Worm (Caenorhabditis elegans) whole organism, L4/young adult: ENCODE results near the gene hpo-9.

Experiments used
- W03F9.2 ChIP-seq: fragments of 150-350 bp; optimal IDR thresholded peaks from 2 replicates; lab custom pipeline; 2014; ENCODE audit warnings: missing biosample characterization, missing genetic modification characterization
- dao-5 ChIP-seq: sonication (generic microtip); optimal IDR thresholded peaks from 2 replicates; lab custom pipeline; 2016; ENCODE audit warnings: missing genotype, missing genetic modification characterization, moderate library complexity, missing compliant biosample characterization

DNA sequence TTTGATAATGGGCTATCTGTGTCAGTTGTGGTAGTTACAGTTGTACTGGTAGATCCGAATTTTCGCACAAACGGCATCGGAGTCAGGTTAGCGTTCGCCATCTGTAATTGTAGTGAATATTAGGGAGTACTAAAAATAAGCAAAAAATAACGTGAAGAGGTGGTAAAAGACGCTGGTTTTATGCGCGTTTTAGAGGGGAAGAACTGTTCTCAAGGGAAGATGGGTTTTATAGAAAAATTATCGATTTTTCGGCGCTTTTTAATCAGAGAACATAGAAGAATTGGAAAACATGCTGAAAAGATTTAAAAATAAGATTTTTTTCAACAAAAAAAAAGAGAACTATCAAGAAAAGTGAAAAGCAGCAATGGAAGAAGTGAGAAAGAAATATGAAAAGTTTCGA lies 13.8 kb downstream of the hpo-9 start, which contains the start of gene C13F10.7:
- TF ChIP-seq dao-5 (no peak), W03F9.2 (no peak)
